Fruit fly (Drosophila melanogaster) whole organism: ENCODE data around the gene CG33253.

ENCODE experiments used
- CG8478 ChIP-seq: fragments of >200 bp; optimal IDR thresholded peaks from 2 replicates; lab custom pipeline; 2018; ENCODE audit warnings: inconsistent platforms
- Dll ChIP-seq: fragments of >200 bp; optimal IDR thresholded peaks from 2 replicates; lab custom pipeline; 2017
- EcR ChIP-seq, 2 experiments: fragments of >200 bp; optimal IDR thresholded peaks; 2 replicates each; lab custom pipeline; 2017; ENCODE audit warnings: missing biosample characterization in 2 of 2, missing genetic modification characterization in 2 of 2, missing genetic modification reagents in 2 of 2
- pan ChIP-seq: fragments of >200 bp; optimal IDR thresholded peaks from 2 replicates; lab custom pipeline; 2017
- psq ChIP-seq: fragments of >200 bp; optimal IDR thresholded peaks from 2 replicates; lab custom pipeline; 2017

dm6 chrX:19154249-19154648 lies 29.0 kb upstream of the CG33253 start:
- TF ChIP-seq Dll (no peak), pan (lab: Kevin White, UChicago) (no peak), psq (no peak), CG8478 (lab: Kevin White, UChicago) (no peak), EcR (GFP tag; optimal IDR thresholded peaks at IDR 0.05; lab: Kevin White, UChicago) (no peak)
